Worm (Caenorhabditis elegans) whole organism, L3 larva: ENCODE data around the gene ran-1.
A peak's percentile ranks its signal among the peaks of the same experiment; 100 is the strongest.

ENCODE experiments used
- nhr-23 ChIP-seq: fragments of 150-350 bp; optimal IDR thresholded peaks from 2 replicates; lab custom pipeline; 2014; ENCODE audit warnings: missing biosample characterization, missing genetic modification reagents, missing genetic modification characterization
- nhr-28 ChIP-seq: fragments of 150-350 bp; optimal IDR thresholded peaks from 2 replicates; lab custom pipeline; 2014; ENCODE audit warnings: missing biosample characterization, missing genetic modification characterization
- unc-39 ChIP-seq: sonication (generic microtip); optimal IDR thresholded peaks from 4 replicates; lab custom pipeline; 2017; ENCODE audit warnings: missing biosample characterization, missing genetic modification characterization
- ztf-11 ChIP-seq: fragments of 150-350 bp; optimal IDR thresholded peaks from 2 replicates; lab custom pipeline; 2014; ENCODE audit warnings: missing biosample characterization, missing genetic modification characterization

DNA sequence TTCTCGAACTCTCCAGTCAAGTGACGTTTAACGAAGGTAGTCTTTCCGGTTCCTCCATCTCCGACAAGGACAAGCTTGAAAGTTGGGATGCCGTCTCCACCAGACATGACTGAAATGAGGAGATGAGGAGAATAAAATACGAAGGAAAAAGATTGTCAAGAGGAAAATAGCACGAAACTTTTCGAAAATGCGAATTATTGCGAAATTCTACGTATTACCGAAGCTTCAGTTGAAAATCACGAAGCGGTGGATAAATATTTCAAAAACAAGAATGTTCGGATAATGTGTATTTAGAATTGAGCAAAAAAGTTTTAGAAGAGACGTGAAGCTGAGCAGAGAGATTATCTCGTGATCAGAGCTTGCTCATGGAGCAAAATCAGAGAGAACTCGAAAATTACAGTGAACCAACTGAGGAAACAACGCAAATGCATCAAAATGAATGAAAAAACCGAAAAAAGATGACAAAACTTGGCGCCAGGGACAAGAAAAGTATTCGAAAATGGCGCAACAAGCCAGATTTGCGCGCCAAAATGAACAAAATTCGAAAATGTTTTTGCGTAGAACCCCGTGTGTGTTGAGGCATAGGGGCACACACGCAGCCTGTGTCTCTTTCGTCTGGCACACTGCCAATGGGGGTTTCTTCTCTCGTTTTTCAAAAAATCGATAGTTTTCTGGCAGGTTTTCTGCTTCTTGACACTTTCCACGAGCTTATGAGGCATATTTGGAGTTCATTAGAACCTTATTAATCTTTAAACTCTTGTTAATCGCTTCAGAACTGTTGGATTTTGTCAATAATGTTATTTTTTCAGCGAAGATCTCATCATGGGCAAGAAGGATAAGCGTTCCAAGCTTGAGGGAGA is at the start of gene ran-1, which contains the start of gene dkc-1:
- TF ChIP-seq ztf-11 (tag; lab: Kevin White, UChicago) (no peak), unc-39 (tag; lab: Kevin White, UChicago) (no peak), nhr-28 (tag; lab: Kevin White, UChicago) (no peak), nhr-23 (tag; lab: Kevin White, UChicago) (peak; percentile 55)
